Fruit fly (Drosophila melanogaster): ENCODE measurements around the gene CG44574.
A peak's percentile ranks its signal among the peaks of the same experiment; 100 is the strongest.

Gene CG44574

DNA sequence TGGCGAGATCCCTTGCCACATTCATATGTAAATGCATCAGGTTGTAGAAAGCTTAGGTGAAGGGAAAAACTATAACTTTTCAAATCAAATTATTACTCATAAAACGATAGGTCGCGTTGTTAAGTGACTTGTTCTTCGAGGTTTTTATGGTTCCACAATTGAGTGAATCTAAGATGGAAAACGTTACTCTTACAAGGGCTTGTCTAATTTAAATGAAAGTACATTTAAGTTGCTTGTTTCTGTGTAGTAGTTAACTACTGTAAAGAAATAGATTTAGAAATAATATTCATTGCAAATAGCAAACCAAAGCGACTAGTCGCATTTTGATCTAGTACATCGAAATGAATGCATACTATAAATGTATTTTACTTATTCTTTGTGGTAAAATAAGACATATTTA is at the start of gene CG44574:
Gene CG44574, plus strand, starts transcription at position 301 of the 400 bp plus-strand sequence.
- TF ChIP-seq CG10209 (GFP tag; optimal IDR thresholded peaks at IDR 0.05) (no peak), CG12219 (GFP tag; optimal IDR thresholded peaks at IDR 0.05) (no peak), CG34422 (GFP tag; IDR thresholded peaks at IDR 0.05) (no peak), CG33213 (GFP tag; optimal IDR thresholded peaks at IDR 0.05) (no peak), cg (GFP tag; optimal IDR thresholded peaks at IDR 0.05) (no peak), Oaz (GFP tag; IDR thresholded peaks at IDR 0.05) (no peak), CG3281 (GFP tag; optimal IDR thresholded peaks at IDR 0.05) (no peak), CG17568 (GFP tag; optimal IDR thresholded peaks at IDR 0.05) (no peak)

DNA sequence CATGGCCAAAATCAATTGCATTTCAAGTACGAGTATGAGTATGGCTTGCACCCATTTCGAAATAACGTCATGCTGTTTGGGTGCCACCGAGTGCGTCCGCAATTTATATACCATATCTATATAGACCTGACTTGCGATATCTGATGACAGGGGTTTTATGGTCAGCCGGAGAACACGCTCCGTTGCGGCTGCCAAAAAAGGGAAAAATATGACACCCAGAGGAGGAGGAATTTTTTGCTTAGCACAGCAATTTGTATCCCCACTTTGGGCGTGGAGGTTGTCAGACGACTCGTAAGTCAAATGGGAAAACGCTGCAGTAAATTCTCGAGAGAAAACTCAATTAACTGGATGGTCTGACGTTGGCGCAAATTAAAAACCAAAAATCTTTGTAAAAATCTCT is 26.8 kb upstream of the CG44574 start:
- TF ChIP-seq CG33557 (GFP tag; optimal IDR thresholded peaks at IDR 0.05) (no peak), z (GFP tag; IDR thresholded peaks at IDR 0.05) (no peak), Spps (tag; optimal IDR thresholded peaks at IDR 0.05) (no peak), CG16813 (GFP tag; IDR thresholded peaks at IDR 0.05; ENCODE audit: partially characterized antibody) (no peak), ato (GFP tag; IDR thresholded peaks at IDR 0.05; ENCODE audit: partially characterized antibody) (no peak), abd-A (tag; optimal IDR thresholded peaks at IDR 0.05) (no peak), slbo (GFP tag; IDR thresholded peaks at IDR 0.05) (no peak), CG10147 (GFP tag; optimal IDR thresholded peaks at IDR 0.05) (no peak), CG15696 (tag; optimal IDR thresholded peaks at IDR 0.05) (no peak), CG31441 (GFP tag; IDR thresholded peaks at IDR 0.05) (no peak), br (optimal IDR thresholded peaks at IDR 0.05) (no peak), emc (GFP tag; optimal IDR thresholded peaks at IDR 0.05) (no peak), CG15479 (GFP tag; optimal IDR thresholded peaks at IDR 0.05) (no peak), Chrac-16 (GFP tag; optimal IDR thresholded peaks at IDR 0.05) (no peak), toy (GFP tag; IDR thresholded peaks at IDR 0.05) (no peak), vfl (GFP tag; optimal IDR thresholded peaks at IDR 0.05) (no peak)

DNA sequence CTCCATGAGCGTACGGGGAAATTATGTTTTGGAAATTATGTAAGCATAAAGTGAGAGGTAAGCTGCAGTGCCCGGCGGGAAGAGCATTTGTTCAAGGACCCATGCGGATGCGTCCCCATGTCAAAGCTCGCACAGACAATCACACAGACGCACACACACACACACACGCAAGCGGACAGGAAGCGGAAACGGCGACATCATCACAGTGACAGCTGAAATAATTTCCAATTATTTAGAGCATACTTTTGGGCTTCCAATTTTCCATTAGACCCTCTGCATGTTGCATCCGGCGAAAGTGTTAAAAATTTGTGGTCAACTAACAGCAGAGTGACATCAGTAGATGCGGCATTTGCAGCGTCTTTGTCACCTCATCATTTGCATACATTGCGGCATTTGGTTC is 16.8 kb upstream of the CG44574 start:
- no peak for TF ChIP-seq chn (GFP tag; optimal IDR thresholded peaks at IDR 0.05)
- TF ChIP-seq CG7556 (GFP tag; optimal IDR thresholded peaks at IDR 0.05), result no peak
- no peak for TF ChIP-seq CTCF (GFP tag; optimal IDR thresholded peaks at IDR 0.05)
- no peak for TF ChIP-seq TFAM (GFP tag; optimal IDR thresholded peaks at IDR 0.05)
- no peak for TF ChIP-seq abd-A (tag; optimal IDR thresholded peaks at IDR 0.05)
- peak; percentile 31; the same call in 1 of the 2 replicates for TF ChIP-seq CG17328 (GFP tag; IDR thresholded peaks at IDR 0.05)
- TF ChIP-seq CG31365 (tag; optimal IDR thresholded peaks at IDR 0.05), result no peak
- peak; percentile 26; the same call in 1 of the 2 replicates for TF ChIP-seq Drgx (GFP tag; IDR thresholded peaks at IDR 0.05)
- TF ChIP-seq CG11695 (GFP tag; IDR thresholded peaks at IDR 0.05), result no peak
- TF ChIP-seq CG2116 (GFP tag; optimal IDR thresholded peaks at IDR 0.05), result no peak
- no peak for TF ChIP-seq CG10565 (GFP tag; optimal IDR thresholded peaks at IDR 0.05)
- TF ChIP-seq da (GFP tag; optimal IDR thresholded peaks at IDR 0.05), result no peak
- no peak for TF ChIP-seq CG17361 (GFP tag; IDR thresholded peaks at IDR 0.05)
- no peak for TF ChIP-seq Hr51 (GFP tag; optimal IDR thresholded peaks at IDR 0.05)
- no peak for TF ChIP-seq CG33213 (GFP tag; optimal IDR thresholded peaks at IDR 0.05)
- TF ChIP-seq CG1603 (tag; optimal IDR thresholded peaks at IDR 0.05), result peak; percentile 30
- TF ChIP-seq ac (GFP tag; optimal IDR thresholded peaks at IDR 0.05), result peak; percentile 29
- no peak for TF ChIP-seq crc (GFP tag; optimal IDR thresholded peaks at IDR 0.05)
- peak; percentile 65 for TF ChIP-seq CG7271 (tag; optimal IDR thresholded peaks at IDR 0.05)
- no peak for TF ChIP-seq HmgZ (tag; optimal IDR thresholded peaks at IDR 0.05)
- TF ChIP-seq Ets97D (GFP tag; optimal IDR thresholded peaks at IDR 0.05), result peak; percentile 84
- no peak for TF ChIP-seq NC2α (GFP tag; optimal IDR thresholded peaks at IDR 0.05)
- no peak for TF ChIP-seq Deaf1 (tag; optimal IDR thresholded peaks at IDR 0.05)
- TF ChIP-seq Mrtf (GFP tag; IDR thresholded peaks at IDR 0.05), result no peak
- peak; percentile 17 for TF ChIP-seq zen (tag; optimal IDR thresholded peaks at IDR 0.05)
- no peak for TF ChIP-seq HLH54F (GFP tag; optimal IDR thresholded peaks at IDR 0.05)
- TF ChIP-seq Lpt (GFP tag; optimal IDR thresholded peaks at IDR 0.05), result no peak
- TF ChIP-seq ci (GFP tag; IDR thresholded peaks at IDR 0.05), result 0 out of 3 replicates have a peak, but pooled peaks have one; percentile 39
- peak; percentile 36 for TF ChIP-seq phol (tag; optimal IDR thresholded peaks at IDR 0.05)
